Fruit fly (Drosophila melanogaster) whole organism, embryonic: ENCODE data around the gene CG7728.

Source experiments
- ATbp ChIP-seq: fragments of 200-800 bp; sonication (Bioruptor generic); optimal IDR thresholded peaks from 2 replicates; lab custom pipeline; 2017; ENCODE audit warnings: missing biosample characterization, mild to moderate bottlenecking, missing genetic modification characterization, missing genetic modification reagents
- Asciz ChIP-seq: fragments of 200-800 bp; sonication (Bioruptor generic); optimal IDR thresholded peaks from 2 replicates; lab custom pipeline; 2017; ENCODE audit warnings: missing biosample characterization, mild to moderate bottlenecking, missing genetic modification characterization, missing genetic modification reagents
- BtbVII ChIP-seq: fragments of 200-800 bp; sonication (Bioruptor generic); optimal IDR thresholded peaks from 3 replicates; lab custom pipeline; 2017; ENCODE audit warnings: missing biosample characterization, mild to moderate bottlenecking, missing genetic modification characterization
- CG12219 ChIP-seq: fragments of 200-800 bp; sonication (Bioruptor generic); optimal IDR thresholded peaks from 3 replicates; lab custom pipeline; 2018; ENCODE audit warnings: missing biosample characterization, mild to moderate bottlenecking, missing genetic modification characterization
- CG12236 ChIP-seq: fragments of 200-800 bp; sonication (Bioruptor generic); optimal IDR thresholded peaks from 2 replicates; lab custom pipeline; 2016; ENCODE audit warnings: missing biosample characterization, missing genetic modification characterization
- CG14667 ChIP-seq: fragments of 200-800 bp; sonication (Bioruptor generic); IDR thresholded peaks from 2 replicates; pipeline ENCODE4 v1.3.6; 2022; ENCODE audit warnings: missing biosample characterization, missing genetic modification characterization
- CG16779 ChIP-seq: fragments of 200-800 bp; sonication (Bioruptor generic); IDR thresholded peaks from 2 replicates; pipeline ENCODE4 v1.3.6; 2022; ENCODE audit warnings: missing biosample characterization, missing genetic modification characterization
- CG1792 ChIP-seq: fragments of 200-800 bp; sonication (Bioruptor generic); optimal IDR thresholded peaks from 2 replicates; lab custom pipeline; 2016; ENCODE audit warnings: missing biosample characterization, missing genetic modification characterization
- CG2199 ChIP-seq: fragments of 200-800 bp; sonication (Bioruptor generic); IDR thresholded peaks from 3 replicates; pipeline ENCODE4 v1.3.6; 2022; ENCODE audit warnings: missing biosample characterization, missing genetic modification characterization
- CG2889 ChIP-seq: fragments of 200-800 bp; sonication (Bioruptor generic); IDR thresholded peaks from 3 replicates; pipeline ENCODE4 v1.3.6; 2022; ENCODE audit warnings: missing biosample characterization, missing genetic modification characterization
- CG30020 ChIP-seq: fragments of 200-800 bp; optimal IDR thresholded peaks from 2 replicates; lab custom pipeline; 2019; ENCODE audit warnings: missing biosample characterization, mild to moderate bottlenecking, missing genetic modification characterization, moderate library complexity
- CG32772 ChIP-seq: fragments of 200-800 bp; sonication (Bioruptor generic); IDR thresholded peaks from 2 replicates; pipeline ENCODE4 v1.3.6; 2022; ENCODE audit warnings: missing biosample characterization, missing genetic modification characterization
- CG34224 ChIP-seq: fragments of 200-800 bp; sonication (Bioruptor generic); IDR thresholded peaks from 3 replicates; pipeline ENCODE4 v1.3.6; 2022; ENCODE audit warnings: missing biosample characterization, missing genetic modification characterization; ENCODE audit not compliant: partially characterized antibody
- CG43689 ChIP-seq: fragments of 200-800 bp; sonication (Bioruptor generic); IDR thresholded peaks from 2 replicates; pipeline ENCODE4 v1.3.6; 2022; ENCODE audit warnings: missing biosample characterization, missing genetic modification characterization
- CG7271 ChIP-seq: fragments of 200-800 bp; sonication (Bioruptor generic); optimal IDR thresholded peaks from 2 replicates; lab custom pipeline; 2018; ENCODE audit warnings: missing biosample characterization, mild to moderate bottlenecking, missing genetic modification characterization, moderate library complexity
- CG7839 ChIP-seq: fragments of 200-800 bp; sonication (Bioruptor generic); optimal IDR thresholded peaks from 3 replicates; lab custom pipeline; 2018; ENCODE audit warnings: missing biosample characterization, mild to moderate bottlenecking, missing genetic modification characterization, moderate library complexity
- CG7963 ChIP-seq: fragments of 200-800 bp; sonication (Bioruptor generic); IDR thresholded peaks from 3 replicates; pipeline ENCODE4 v1.3.6; 2022; ENCODE audit warnings: missing biosample characterization, missing genetic modification characterization; ENCODE audit not compliant: partially characterized antibody
- CG8089 ChIP-seq: fragments of 200-800 bp; sonication (Bioruptor generic); optimal IDR thresholded peaks from 3 replicates; lab custom pipeline; 2016; ENCODE audit warnings: missing biosample characterization, missing genetic modification characterization
- CG8359 ChIP-seq: fragments of 200-800 bp; sonication (Bioruptor generic); optimal IDR thresholded peaks from 2 replicates; lab custom pipeline; 2017; ENCODE audit warnings: missing biosample characterization, mild to moderate bottlenecking, missing genetic modification characterization, borderline replicate concordance
- CG9932 ChIP-seq: fragments of 200-800 bp; sonication (Bioruptor generic); IDR thresholded peaks from 2 replicates; pipeline ENCODE4 v1.3.6; 2022; ENCODE audit warnings: missing biosample characterization, missing genetic modification characterization
- D ChIP-seq, 2 experiments: fragments of 200-800 bp in 1 of 2; fragments of >200 bp in 1 of 2; sonication (Bioruptor generic) in 1 of 2; optimal IDR thresholded peaks; 2 replicates in 1 of 2; 3 replicates in 1 of 2; lab custom pipeline; 2017; ENCODE audit warnings: mild to moderate bottlenecking in 1 of 2, missing biosample characterization in 1 of 2, missing genetic modification characterization in 1 of 2, missing genetic modification reagents in 1 of 2
- ERR ChIP-seq: fragments of 200-800 bp; sonication (Bioruptor generic); optimal IDR thresholded peaks from 2 replicates; lab custom pipeline; 2016; ENCODE audit warnings: missing biosample characterization, missing genetic modification characterization
- Eip74EF ChIP-seq, 2 experiments: fragments of 200-800 bp in 1 of 2; fragments of >200 bp in 1 of 2; sonication (Bioruptor generic) in 1 of 2; optimal IDR thresholded peaks; 2 replicates each; lab custom pipeline; 2017 to 2019; ENCODE audit warnings: missing biosample characterization in 2 of 2, missing genetic modification characterization in 2 of 2, mild to moderate bottlenecking in 1 of 2, moderate library complexity in 1 of 2
- Ets65A ChIP-seq: fragments of 200-800 bp; sonication (Bioruptor generic); peaks from one replicate; lab custom pipeline; 2016; ENCODE audit warnings: missing biosample characterization, missing genetic modification characterization
- Gsc ChIP-seq: fragments of 200-800 bp; sonication (Bioruptor generic); IDR thresholded peaks from 2 replicates; pipeline ENCODE4 v1.3.6; 2022; ENCODE audit warnings: missing biosample characterization, missing genetic modification characterization
- Gug ChIP-seq: fragments of 200-800 bp; sonication (Bioruptor generic); IDR thresholded peaks from 4 replicates; pipeline ENCODE4 v1.3.6; 2022; ENCODE audit warnings: missing biosample characterization, missing genetic modification characterization
- Hand ChIP-seq: fragments of 200-800 bp; sonication (Bioruptor generic); optimal IDR thresholded peaks from 2 replicates; lab custom pipeline; 2017; ENCODE audit warnings: mild to moderate bottlenecking, missing biosample characterization, missing genetic modification reagents, missing genetic modification characterization
- MESR4 ChIP-seq: fragments of 200-800 bp; sonication (Bioruptor generic); optimal IDR thresholded peaks from 2 replicates; lab custom pipeline; 2018; ENCODE audit warnings: missing biosample characterization, mild to moderate bottlenecking, missing genetic modification characterization, moderate library complexity
- Mad ChIP-seq: fragments of 200-800 bp; sonication (Bioruptor generic); optimal IDR thresholded peaks from 2 replicates; lab custom pipeline; 2016; ENCODE audit warnings: missing biosample characterization, missing genetic modification characterization
- Rfx ChIP-seq: fragments of 200-800 bp; sonication (Bioruptor generic); IDR thresholded peaks from 2 replicates; pipeline ENCODE4 v1.3.6; 2022; ENCODE audit warnings: missing biosample characterization, missing genetic modification characterization
- Six4 ChIP-seq: fragments of 200-800 bp; sonication (Bioruptor generic); optimal IDR thresholded peaks from 2 replicates; lab custom pipeline; 2016; ENCODE audit warnings: missing biosample characterization, missing genetic modification characterization
- Spps ChIP-seq: fragments of 200-800 bp; sonication (Bioruptor generic); optimal IDR thresholded peaks from 2 replicates; lab custom pipeline; 2018; ENCODE audit warnings: missing biosample characterization, mild to moderate bottlenecking, missing genetic modification characterization
- Xrp1 ChIP-seq: fragments of 200-800 bp; sonication (Bioruptor generic); IDR thresholded peaks from 2 replicates; pipeline ENCODE4 v1.3.6; 2022; ENCODE audit warnings: missing biosample characterization, missing genetic modification characterization
- ab ChIP-seq: fragments of 200-800 bp; sonication (Bioruptor generic); optimal IDR thresholded peaks from 2 replicates; lab custom pipeline; 2016; ENCODE audit warnings: missing biosample characterization, missing genetic modification characterization
- ara ChIP-seq: fragments of 200-800 bp; sonication (Bioruptor generic); IDR thresholded peaks from 2 replicates; pipeline ENCODE4 v1.3.6; 2022; ENCODE audit warnings: missing biosample characterization, missing genetic modification characterization
- btn ChIP-seq: fragments of 200-800 bp; sonication (Bioruptor generic); optimal IDR thresholded peaks from 2 replicates; lab custom pipeline; 2016; ENCODE audit warnings: missing biosample characterization, missing genetic modification characterization
- corto ChIP-seq: fragments of 200-800 bp; sonication (Bioruptor generic); optimal IDR thresholded peaks from 2 replicates; lab custom pipeline; 2016; ENCODE audit warnings: missing biosample characterization, mild to moderate bottlenecking, missing genetic modification characterization, moderate library complexity
- dimm ChIP-seq: fragments of 200-800 bp; sonication (Bioruptor generic); IDR thresholded peaks from 2 replicates; pipeline ENCODE4 v1.3.6; 2022; ENCODE audit warnings: missing biosample characterization, missing genetic modification characterization
- dmrt11E ChIP-seq: fragments of 200-800 bp; sonication (Bioruptor generic); optimal IDR thresholded peaks from 3 replicates; lab custom pipeline; 2018; ENCODE audit warnings: missing biosample characterization, mild to moderate bottlenecking, missing genetic modification characterization, moderate library complexity
- dysf ChIP-seq: fragments of 200-800 bp; sonication (Bioruptor generic); IDR thresholded peaks from 3 replicates; pipeline ENCODE4 v1.3.6; 2022; ENCODE audit warnings: missing biosample characterization, missing genetic modification characterization
- exex ChIP-seq: fragments of 200-800 bp; sonication (Bioruptor generic); optimal IDR thresholded peaks from 4 replicates; lab custom pipeline; 2018; ENCODE audit warnings: missing biosample characterization, mild to moderate bottlenecking, missing genetic modification characterization, moderate library complexity
- gcm ChIP-seq: fragments of 200-800 bp; sonication (Bioruptor generic); optimal IDR thresholded peaks from 2 replicates; lab custom pipeline; 2019; ENCODE audit warnings: missing biosample characterization, mild to moderate bottlenecking, missing genetic modification characterization, moderate library complexity
- grau ChIP-seq: fragments of 200-800 bp; optimal IDR thresholded peaks from 3 replicates; lab custom pipeline; 2019; ENCODE audit warnings: missing biosample characterization, mild to moderate bottlenecking, missing genetic modification characterization, moderate library complexity
- jigr1 ChIP-seq: fragments of 200-800 bp; sonication (Bioruptor generic); IDR thresholded peaks from 3 replicates; pipeline ENCODE4 v1.3.6; 2022; ENCODE audit warnings: missing biosample characterization, missing genetic modification characterization
- knrl ChIP-seq: fragments of 200-800 bp; sonication (Bioruptor generic); IDR thresholded peaks from 3 replicates; pipeline ENCODE4 v1.3.6; 2022; ENCODE audit warnings: missing biosample characterization, missing genetic modification characterization; ENCODE audit not compliant: partially characterized antibody
- pita ChIP-seq: fragments of 200-800 bp; sonication (Bioruptor generic); optimal IDR thresholded peaks from 2 replicates; lab custom pipeline; 2017; ENCODE audit warnings: missing biosample characterization, mild to moderate bottlenecking, missing genetic modification characterization
- shn ChIP-seq: fragments of 200-800 bp; sonication (Bioruptor generic); optimal IDR thresholded peaks from 3 replicates; lab custom pipeline; 2016; ENCODE audit warnings: missing biosample characterization, missing genetic modification characterization
- so ChIP-seq: fragments of 200-800 bp; sonication (Bioruptor generic); IDR thresholded peaks from 3 replicates; pipeline ENCODE4 v1.3.6; 2022; ENCODE audit warnings: missing biosample characterization, missing genetic modification characterization
- trh ChIP-seq: fragments of 200-800 bp; sonication (Bioruptor generic); optimal IDR thresholded peaks from 2 replicates; lab custom pipeline; 2016; ENCODE audit warnings: missing biosample characterization, missing genetic modification characterization
- unc-4 ChIP-seq: fragments of 200-800 bp; sonication (Bioruptor generic); IDR thresholded peaks from 2 replicates; pipeline ENCODE4 v1.3.6; 2022; ENCODE audit warnings: missing biosample characterization, missing genetic modification characterization; ENCODE audit not compliant: partially characterized antibody
- vvl ChIP-seq: fragments of 200-800 bp; sonication (Bioruptor generic); IDR thresholded peaks from 2 replicates; pipeline ENCODE4 v1.3.6; 2022; ENCODE audit warnings: missing biosample characterization, missing genetic modification characterization

CG7728 gene

dm6 chr3L:17024095-17024639 lies 7.8 kb downstream of the CG7728 start, which contains the start of gene Fit2 (continued):
- TF ChIP-seq Gsc (GFP tag; lab: Robert Waterston, UW) (no peak), Xrp1 (GFP tag; lab: Robert Waterston, UW) (no peak), CG43689 (no peak), exex (tag; lab: Kevin White, UChicago) (no peak), CG34224 (GFP tag; lab: Robert Waterston, UW) (peak; percentile 100), CG8359 (GFP tag; lab: Kevin White, UChicago) (no peak), so (no peak), CG14667 (no peak), knrl (GFP tag; lab: Robert Waterston, UW) (peak; percentile 83), btn (GFP tag; lab: Kevin White, UChicago) (no peak), dysf (GFP tag; lab: Robert Waterston, UW) (no peak), Hand (GFP tag; lab: Kevin White, UChicago) (no peak), BtbVII (GFP tag; lab: Kevin White, UChicago) (no peak), CG12236 (no peak), trh (GFP tag; lab: Kevin White, UChicago) (no peak), pita (GFP tag; lab: Kevin White, UChicago) (no peak), Gug (GFP tag; lab: Robert Waterston, UW) (no peak), ara (GFP tag; lab: Robert Waterston, UW) (no peak), Rfx (GFP tag; lab: Robert Waterston, UW) (no peak), shn (GFP tag; lab: Kevin White, UChicago) (no peak), CG30020 (tag; lab: Kevin White, UChicago) (no peak), CG7963 (peak; percentile 100), Eip74EF (GFP tag; optimal IDR thresholded peaks at IDR 0.05; lab: Kevin White, UChicago) (no peak), Spps (no peak), CG2889 (GFP tag; lab: Robert Waterston, UW) (no peak), dimm (GFP tag; lab: Robert Waterston, UW) (no peak), unc-4 (GFP tag; lab: Robert Waterston, UW) (peak; percentile 93), Ets65A (GFP tag; lab: Kevin White, UChicago) (no peak), CG7839 (tag; lab: Kevin White, UChicago) (no peak), CG16779 (no peak), D (optimal IDR thresholded peaks at IDR 0.05; lab: Kevin White, UChicago) (no peak), D (GFP tag; optimal IDR thresholded peaks at IDR 0.05; lab: Kevin White, UChicago) (no peak), CG9932 (GFP tag; lab: Robert Waterston, UW) (no peak), Asciz (GFP tag; lab: Kevin White, UChicago) (no peak), corto (GFP tag; lab: Kevin White, UChicago) (no peak), ab (GFP tag; lab: Kevin White, UChicago) (no peak), CG8089 (GFP tag; lab: Kevin White, UChicago) (no peak), CG12219 (no peak), ATbp (GFP tag; lab: Kevin White, UChicago) (no peak), CG2199 (GFP tag; lab: Robert Waterston, UW) (no peak), ERR (GFP tag; lab: Kevin White, UChicago) (no peak), gcm (GFP tag; lab: Kevin White, UChicago) (no peak), dmrt11E (no peak), Mad (GFP tag; lab: Kevin White, UChicago) (no peak), jigr1 (GFP tag; lab: Robert Waterston, UW) (no peak), CG32772 (GFP tag; lab: Robert Waterston, UW) (no peak), CG7271 (tag; lab: Kevin White, UChicago) (no peak), grau (tag; lab: Kevin White, UChicago) (no peak), CG1792 (GFP tag; lab: Kevin White, UChicago) (no peak), vvl (GFP tag; lab: Robert Waterston, UW) (peak; percentile 26; the same call in 1 of the 2 replicates), MESR4 (peak; percentile 62), Six4 (GFP tag; lab: Kevin White, UChicago) (no peak)
